Worm (Caenorhabditis elegans) whole organism, young adult: ENCODE measurements around the gene Y116F11B.17.

Experiments used
- B0019.2 ChIP-seq: fragments of 200-800 bp; sonication (Bioruptor generic); conservative IDR thresholded peaks from 2 replicates; pipeline ENCODE4 v1.3.6; 2022; ENCODE audit warnings: missing genetic modification reagents, missing genetic modification characterization, missing compliant biosample characterization
- B0336.3 ChIP-seq: fragments of 200-800 bp; sonication (Bioruptor generic); IDR thresholded peaks from 2 replicates; pipeline ENCODE4 v1.3.6; 2022; ENCODE audit warnings: missing genetic modification characterization, missing compliant biosample characterization
- D2030.7 ChIP-seq: fragments of 200-800 bp; sonication (Bioruptor generic); IDR thresholded peaks from 2 replicates; pipeline ENCODE4 v1.3.6; 2022; ENCODE audit warnings: missing genetic modification reagents, missing genetic modification characterization, missing compliant biosample characterization
- F22D6.2 ChIP-seq: sonication (generic microtip); optimal IDR thresholded peaks from 2 replicates; lab custom pipeline; 2016; ENCODE audit warnings: mild to moderate bottlenecking, missing genetic modification characterization, missing compliant biosample characterization
- F23B12.7 ChIP-seq: sonication (generic microtip); optimal IDR thresholded peaks from 2 replicates; lab custom pipeline; 2017; ENCODE audit warnings: missing genetic modification characterization, mild to moderate bottlenecking, missing compliant biosample characterization, antibody characterized with exemption, moderate library complexity; ENCODE audit not compliant: insufficient read depth
- F55B11.4 ChIP-seq: sonication (generic microtip); optimal IDR thresholded peaks from 2 replicates; lab custom pipeline; 2016; ENCODE audit warnings: missing compliant biosample characterization, missing genetic modification characterization, borderline replicate concordance; ENCODE audit not compliant: insufficient read depth
- F57A8.1 ChIP-seq: fragments of 200-800 bp; sonication (Bioruptor generic); optimal IDR thresholded peaks from 2 replicates; lab custom pipeline; 2018; ENCODE audit warnings: mild to moderate bottlenecking, missing genetic modification characterization, moderate library complexity, missing compliant biosample characterization
- F57C9.4 ChIP-seq: sonication (generic microtip); optimal IDR thresholded peaks from 2 replicates; lab custom pipeline; 2017; ENCODE audit warnings: mild to moderate bottlenecking, missing genetic modification characterization, missing compliant biosample characterization
- Y53G8AR.9 ChIP-seq: fragments of 200-800 bp; sonication (Bioruptor generic); conservative IDR thresholded peaks from 2 replicates; pipeline ENCODE4 v1.3.6; 2022; ENCODE audit warnings: missing genetic modification reagents, missing genetic modification characterization, missing compliant biosample characterization
- Y79H2A.3 ChIP-seq: fragments of 200-800 bp; sonication (Bioruptor generic); conservative IDR thresholded peaks from 2 replicates; pipeline ENCODE4 v1.3.6; 2022; ENCODE audit warnings: missing genetic modification reagents, missing genetic modification characterization, missing compliant biosample characterization
- akir-1 ChIP-seq: fragments of 200-800 bp; sonication (Bioruptor generic); optimal IDR thresholded peaks from 2 replicates; lab custom pipeline; 2018; ENCODE audit warnings: mild to moderate bottlenecking, missing genetic modification characterization, moderate library complexity, missing compliant biosample characterization
- ama-1 ChIP-seq, 3 experiments: fragments of 150-350 bp in 1 of 3; sonication (generic microtip) in 2 of 3; optimal IDR thresholded peaks; 2 replicates each; lab custom pipeline; 2014 to 2018; ENCODE audit warnings: missing biosample characterization in 2 of 3, missing genetic modification characterization in 2 of 3, missing genetic modification reagents in 2 of 3
- atf-7 ChIP-seq: sonication (generic microtip); optimal IDR thresholded peaks from 2 replicates; lab custom pipeline; 2017; ENCODE audit warnings: mild to moderate bottlenecking, missing genetic modification characterization, missing compliant biosample characterization
- bed-2 ChIP-seq: fragments of 200-800 bp; sonication (Bioruptor generic); IDR thresholded peaks from 2 replicates; pipeline ENCODE4 v1.3.6; 2022; ENCODE audit warnings: missing genetic modification reagents, missing genetic modification characterization, missing compliant biosample characterization
- ceh-40 ChIP-seq: fragments of 200-800 bp; sonication (Bioruptor generic); IDR thresholded peaks from 2 replicates; pipeline ENCODE4 v1.3.6; 2022; ENCODE audit warnings: missing genetic modification characterization, missing compliant biosample characterization
- ceh-58 ChIP-seq: fragments of 200-800 bp; sonication (Bioruptor generic); IDR thresholded peaks from 2 replicates; pipeline ENCODE4 v1.3.6; 2022; ENCODE audit warnings: missing genetic modification characterization, missing compliant biosample characterization
- ceh-91 ChIP-seq: fragments of 200-800 bp; sonication (Bioruptor generic); IDR thresholded peaks from 2 replicates; pipeline ENCODE4 v1.3.6; 2022; ENCODE audit warnings: missing genetic modification reagents, missing genetic modification characterization, missing compliant biosample characterization
- die-1 ChIP-seq: sonication (generic microtip); optimal IDR thresholded peaks from 2 replicates; lab custom pipeline; 2016; ENCODE audit warnings: missing genotype, mild to moderate bottlenecking, missing genetic modification characterization, missing compliant biosample characterization
- efl-1 ChIP-seq: fragments of 150-350 bp; optimal IDR thresholded peaks from 2 replicates; lab custom pipeline; 2014; ENCODE audit warnings: missing biosample characterization, missing genetic modification reagents, missing genetic modification characterization
- egrh-3 ChIP-seq: fragments of 200-800 bp; sonication (Bioruptor generic); IDR thresholded peaks from 2 replicates; pipeline ENCODE4 v1.3.6; 2022; ENCODE audit warnings: missing genetic modification reagents, missing genetic modification characterization, missing compliant biosample characterization
- hlh-12 ChIP-seq: sonication (generic microtip); optimal IDR thresholded peaks from 2 replicates; lab custom pipeline; 2016; ENCODE audit warnings: missing genetic modification characterization, missing compliant biosample characterization
- hmg-1.2 ChIP-seq: fragments of 200-800 bp; sonication (Bioruptor generic); IDR thresholded peaks from 2 replicates; pipeline ENCODE4 v1.3.6; 2022; ENCODE audit warnings: missing genetic modification reagents, missing genetic modification characterization, missing compliant biosample characterization
- hsf-1 ChIP-seq: fragments of 200-800 bp; sonication (Bioruptor generic); IDR thresholded peaks from 2 replicates; pipeline ENCODE4 v1.3.6; 2022; ENCODE audit warnings: missing genetic modification reagents, missing genetic modification characterization, missing compliant biosample characterization
- lin-35 ChIP-seq, 3 experiments: fragments of 150-350 bp in 2 of 3; sonication (generic microtip) in 1 of 3; optimal IDR thresholded peaks; 2 replicates each; lab custom pipeline; 2014 to 2018; ENCODE audit warnings: missing biosample characterization in 3 of 3, missing genetic modification characterization in 3 of 3, missing genetic modification reagents in 3 of 3
- madf-10 ChIP-seq: sonication (generic microtip); optimal IDR thresholded peaks from 2 replicates; lab custom pipeline; 2016; ENCODE audit warnings: mild to moderate bottlenecking, missing genetic modification characterization, missing compliant biosample characterization
- madf-3 ChIP-seq: fragments of 200-800 bp; sonication (Bioruptor generic); IDR thresholded peaks from 2 replicates; pipeline ENCODE4 v1.3.6; 2022; ENCODE audit warnings: missing genetic modification reagents, missing genetic modification characterization, missing compliant biosample characterization
- madf-6 ChIP-seq: fragments of 200-800 bp; sonication (Bioruptor generic); IDR thresholded peaks from 2 replicates; pipeline ENCODE4 v1.3.6; 2022; ENCODE audit warnings: missing genetic modification reagents, missing genetic modification characterization, missing compliant biosample characterization
- mel-28 ChIP-seq: sonication (generic microtip); optimal IDR thresholded peaks from 2 replicates; lab custom pipeline; 2016; ENCODE audit warnings: borderline replicate concordance, mild to moderate bottlenecking, missing genetic modification characterization, missing compliant biosample characterization
- mes-4 ChIP-seq: sonication (generic microtip); optimal IDR thresholded peaks from 2 replicates; lab custom pipeline; 2016; ENCODE audit warnings: missing genotype, missing genetic modification characterization, missing compliant biosample characterization
- pbrm-1 ChIP-seq: fragments of 200-800 bp; sonication (Bioruptor generic); IDR thresholded peaks from 2 replicates; pipeline ENCODE4 v1.3.6; 2022; ENCODE audit warnings: missing genetic modification reagents, missing genetic modification characterization, missing compliant biosample characterization
- rcor-1 ChIP-seq: fragments of 200-800 bp; sonication (Bioruptor generic); IDR thresholded peaks from 2 replicates; pipeline ENCODE4 v1.3.6; 2022; ENCODE audit warnings: missing genetic modification reagents, missing genetic modification characterization, missing compliant biosample characterization
- rpc-1 ChIP-seq, 2 experiments: fragments of 150-350 bp in 1 of 2; sonication (generic microtip) in 1 of 2; optimal IDR thresholded peaks; 2 replicates each; lab custom pipeline; 2014 to 2018; ENCODE audit warnings: missing biosample characterization in 1 of 2, missing genetic modification characterization in 1 of 2, missing genetic modification reagents in 1 of 2, missing genotype in 1 of 2
- sdz-38 ChIP-seq: sonication (generic microtip); optimal IDR thresholded peaks from 2 replicates; lab custom pipeline; 2016; ENCODE audit warnings: missing genotype, missing genetic modification characterization, missing compliant biosample characterization
- sptf-2 ChIP-seq: fragments of 200-800 bp; sonication (Bioruptor generic); optimal IDR thresholded peaks from 2 replicates; lab custom pipeline; 2018; ENCODE audit warnings: mild to moderate bottlenecking, missing genetic modification characterization, missing compliant biosample characterization
- tbx-9 ChIP-seq: sonication (generic microtip); optimal IDR thresholded peaks from 2 replicates; lab custom pipeline; 2016; ENCODE audit warnings: borderline replicate concordance, missing genetic modification characterization, inconsistent platforms, missing compliant biosample characterization
- unc-62 ChIP-seq: fragments of 150-350 bp; optimal IDR thresholded peaks from 2 replicates; lab custom pipeline; 2014; ENCODE audit warnings: missing biosample characterization, missing genetic modification reagents, missing genetic modification characterization
- zfh-2 ChIP-seq: fragments of 200-800 bp; sonication (Bioruptor generic); conservative IDR thresholded peaks from 2 replicates; pipeline ENCODE4 v1.3.6; 2022; ENCODE audit warnings: missing genetic modification reagents, missing genetic modification characterization, missing compliant biosample characterization
- ztf-28 ChIP-seq: fragments of 200-800 bp; sonication (Bioruptor generic); IDR thresholded peaks from 2 replicates; pipeline ENCODE4 v1.3.6; 2022; ENCODE audit warnings: missing genetic modification reagents, missing genetic modification characterization, missing compliant biosample characterization

Y116F11B.17 gene

ce11 chrV:19856335-19856734 lies 34.3 kb upstream of the Y116F11B.17 start:
- TF ChIP-seq ceh-40 (no peak), ceh-58 (GFP tag; lab: Robert Waterston, UW) (0 out of 2 replicates have a peak, but pooled peaks have one; percentile 80), hmg-1.2 (GFP tag; lab: Robert Waterston, UW) (peak; percentile 62), rcor-1 (no peak), egrh-3 (0 out of 2 replicates have a peak, but pooled peaks have one; percentile 7)

ce11 chrV:19853610-19854009 lies 31.6 kb upstream of the Y116F11B.17 start:
- TF ChIP-seq F57C9.4 (tag; lab: Kevin White, UChicago) (no peak), madf-6 (GFP tag; lab: Robert Waterston, UW) (no peak), zfh-2 (GFP tag; lab: Robert Waterston, UW) (no peak), akir-1 (GFP tag; lab: Kevin White, UChicago) (no peak), F57A8.1 (GFP tag; lab: Kevin White, UChicago) (no peak), unc-62 (no peak), Y53G8AR.9 (GFP tag; lab: Robert Waterston, UW) (no peak), F55B11.4 (tag; lab: Kevin White, UChicago) (no peak), atf-7 (tag; lab: Kevin White, UChicago) (no peak), efl-1 (GFP tag; lab: Kevin White, UChicago) (no peak), hsf-1 (GFP tag; lab: Robert Waterston, UW) (no peak), madf-3 (no peak), bed-2 (no peak), madf-10 (tag; lab: Kevin White, UChicago) (no peak), D2030.7 (GFP tag; lab: Robert Waterston, UW) (no peak), Y79H2A.3 (GFP tag; lab: Robert Waterston, UW) (no peak), pbrm-1 (no peak), die-1 (tag; lab: Kevin White, UChicago) (no peak), ztf-28 (GFP tag; lab: Robert Waterston, UW) (no peak), sptf-2 (no peak)

DNA sequence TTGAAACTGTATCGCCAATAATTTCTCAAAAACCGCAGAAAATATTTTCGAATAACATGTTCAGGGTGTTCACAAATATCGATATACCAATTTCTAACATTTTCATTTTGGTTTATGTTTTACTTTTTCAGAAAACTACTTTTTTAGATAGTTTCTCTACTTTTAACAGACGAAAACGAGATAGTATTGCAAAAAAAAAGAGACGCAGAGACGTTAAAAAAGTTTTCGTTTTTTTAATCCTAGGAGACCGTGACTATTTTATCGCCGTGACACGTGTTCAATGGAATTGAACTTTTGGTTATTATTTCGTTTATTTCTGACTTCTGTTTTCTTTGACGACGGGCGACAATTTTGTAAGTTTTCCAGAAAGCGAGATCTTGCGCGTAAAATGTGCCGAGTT lies 26.0 kb upstream of the Y116F11B.17 start, which contains the start of gene Y116F11B.7:
TSS of gene Y116F11B.7 (plus strand) at position 301 of the 400 bp plus-strand sequence.
- TF ChIP-seq rpc-1 (optimal IDR thresholded peaks at IDR 0.05; lab: Kevin White, UChicago): no peak
- TF ChIP-seq rpc-1 (tag; optimal IDR thresholded peaks at IDR 0.05; lab: Kevin White, UChicago): no peak
- TF ChIP-seq F22D6.2 (tag; lab: Kevin White, UChicago): no peak
- TF ChIP-seq lin-35 (GFP tag; optimal IDR thresholded peaks at IDR 0.05; lab: Kevin White, UChicago): no peak
- no peak for TF ChIP-seq ceh-91 (GFP tag; lab: Robert Waterston, UW)
- TF ChIP-seq ama-1 (optimal IDR thresholded peaks at IDR 0.05; lab: Kevin White, UChicago): no peak
- no peak for TF ChIP-seq ama-1 (GFP tag; optimal IDR thresholded peaks at IDR 0.05; lab: Kevin White, UChicago)
- no peak for TF ChIP-seq tbx-9
- TF ChIP-seq mes-4 (tag; lab: Kevin White, UChicago): no peak
- TF ChIP-seq efl-1 (GFP tag; lab: Kevin White, UChicago): no peak
- no peak for TF ChIP-seq rcor-1
- no peak for TF ChIP-seq B0336.3 (GFP tag; lab: Robert Waterston, UW)
- TF ChIP-seq B0019.2: no peak
- TF ChIP-seq mel-28 (tag; lab: Kevin White, UChicago): no peak
- TF ChIP-seq sdz-38: no peak
- TF ChIP-seq F23B12.7 (tag; lab: Kevin White, UChicago): no peak
- no peak for TF ChIP-seq hlh-12 (tag; lab: Kevin White, UChicago)
- TF ChIP-seq sptf-2: no peak
